Fruit fly (Drosophila melanogaster) whole organism, embryonic: ENCODE measurements around the gene CG13667.

Experiments used
- Ada2b ChIP-seq: fragments of 200-800 bp; sonication (Bioruptor generic); IDR thresholded peaks from 2 replicates; pipeline ENCODE4 v1.3.6; 2022; ENCODE audit warnings: missing biosample characterization, missing genetic modification characterization
- Blimp-1 ChIP-seq: fragments of 200-800 bp; sonication (Bioruptor generic); optimal IDR thresholded peaks from 3 replicates; lab custom pipeline; 2018; ENCODE audit warnings: missing biosample characterization, missing genetic modification characterization, mild to moderate bottlenecking, moderate library complexity, missing genetic modification reagents
- CG12104 ChIP-seq: fragments of 200-800 bp; sonication (Bioruptor generic); optimal IDR thresholded peaks from 3 replicates; lab custom pipeline; 2016; ENCODE audit warnings: missing biosample characterization, missing genetic modification characterization
- CG12236 ChIP-seq: fragments of 200-800 bp; sonication (Bioruptor generic); optimal IDR thresholded peaks from 2 replicates; lab custom pipeline; 2016; ENCODE audit warnings: missing biosample characterization, missing genetic modification characterization
- CG13775 ChIP-seq: fragments of 200-800 bp; sonication (Bioruptor generic); optimal IDR thresholded peaks from 3 replicates; lab custom pipeline; 2017; ENCODE audit warnings: missing biosample characterization, mild to moderate bottlenecking, missing genetic modification characterization
- CG16815 ChIP-seq: fragments of 200-800 bp; sonication (Bioruptor generic); optimal IDR thresholded peaks from 3 replicates; lab custom pipeline; 2017; ENCODE audit warnings: missing biosample characterization, mild to moderate bottlenecking, missing genetic modification characterization
- CG17385 ChIP-seq: fragments of 200-800 bp; sonication (Bioruptor generic); optimal IDR thresholded peaks from 3 replicates; lab custom pipeline; 2018; ENCODE audit warnings: missing biosample characterization, mild to moderate bottlenecking, missing genetic modification characterization
- CG3838 ChIP-seq: fragments of 200-800 bp; sonication (Bioruptor generic); optimal IDR thresholded peaks from 3 replicates; lab custom pipeline; 2016; ENCODE audit warnings: missing biosample characterization, missing genetic modification characterization
- CG3995 ChIP-seq: fragments of 200-800 bp; sonication (Bioruptor generic); optimal IDR thresholded peaks from 3 replicates; lab custom pipeline; 2016; ENCODE audit warnings: missing biosample characterization, missing genetic modification characterization
- CG4282 ChIP-seq: fragments of 200-800 bp; sonication (Bioruptor generic); optimal IDR thresholded peaks from 2 replicates; lab custom pipeline; 2016; ENCODE audit warnings: missing biosample characterization, missing genetic modification characterization
- CG4730 ChIP-seq: fragments of 200-800 bp; sonication (Bioruptor generic); IDR thresholded peaks from 2 replicates; pipeline ENCODE4 v1.3.6; 2022; ENCODE audit warnings: missing biosample characterization, missing genetic modification characterization
- CG4820 ChIP-seq: fragments of 200-800 bp; sonication (Bioruptor generic); optimal IDR thresholded peaks from 3 replicates; lab custom pipeline; 2016; ENCODE audit warnings: missing biosample characterization, missing genetic modification characterization
- CG7372 ChIP-seq: fragments of 200-800 bp; sonication (Bioruptor generic); IDR thresholded peaks from 2 replicates; pipeline ENCODE4 v1.3.6; 2022; ENCODE audit warnings: missing biosample characterization, missing genetic modification characterization
- CG8924 ChIP-seq: fragments of 200-800 bp; optimal IDR thresholded peaks from 3 replicates; lab custom pipeline; 2019; ENCODE audit warnings: missing biosample characterization, mild to moderate bottlenecking, missing genetic modification characterization, moderate library complexity
- Dip3 ChIP-seq: fragments of 200-800 bp; sonication (Bioruptor generic); optimal IDR thresholded peaks from 3 replicates; lab custom pipeline; 2016; ENCODE audit warnings: missing biosample characterization, missing genetic modification characterization
- Drgx ChIP-seq: fragments of 200-800 bp; sonication (Bioruptor generic); IDR thresholded peaks from 2 replicates; pipeline ENCODE4 v1.3.6; 2022; ENCODE audit warnings: missing biosample characterization, missing genetic modification characterization
- Fer3 ChIP-seq: fragments of 200-800 bp; sonication (Bioruptor generic); optimal IDR thresholded peaks from 2 replicates; lab custom pipeline; 2018; ENCODE audit warnings: missing biosample characterization, mild to moderate bottlenecking, missing genetic modification characterization, moderate library complexity
- Gug ChIP-seq: fragments of 200-800 bp; sonication (Bioruptor generic); IDR thresholded peaks from 4 replicates; pipeline ENCODE4 v1.3.6; 2022; ENCODE audit warnings: missing biosample characterization, missing genetic modification characterization
- Hr51 ChIP-seq, 2 experiments: fragments of 200-800 bp; sonication (Bioruptor generic); optimal IDR thresholded peaks; 2 replicates in 1 of 2; 3 replicates in 1 of 2; lab custom pipeline; 2016 to 2018; ENCODE audit warnings: missing biosample characterization in 2 of 2, missing genetic modification characterization in 2 of 2, mild to moderate bottlenecking in 1 of 2, moderate library complexity in 1 of 2
- Mrtf ChIP-seq: fragments of 200-800 bp; sonication (Bioruptor generic); IDR thresholded peaks from 3 replicates; pipeline ENCODE4 v1.3.6; 2022; ENCODE audit warnings: missing biosample characterization, missing genetic modification characterization
- Oli ChIP-seq: fragments of 200-800 bp; sonication (Bioruptor generic); optimal IDR thresholded peaks from 2 replicates; lab custom pipeline; 2018; ENCODE audit warnings: missing biosample characterization, mild to moderate bottlenecking, missing genetic modification characterization, moderate library complexity
- Sox102F ChIP-seq: fragments of 200-800 bp; sonication (Bioruptor generic); optimal IDR thresholded peaks from 2 replicates; lab custom pipeline; 2018; ENCODE audit warnings: missing biosample characterization, mild to moderate bottlenecking, missing genetic modification characterization, moderate library complexity
- Xrp1 ChIP-seq: fragments of 200-800 bp; sonication (Bioruptor generic); IDR thresholded peaks from 2 replicates; pipeline ENCODE4 v1.3.6; 2022; ENCODE audit warnings: missing biosample characterization, missing genetic modification characterization
- amos ChIP-seq: fragments of 200-800 bp; sonication (Bioruptor generic); IDR thresholded peaks from 2 replicates; pipeline ENCODE4 v1.3.6; 2022; ENCODE audit warnings: missing biosample characterization, missing genetic modification characterization; ENCODE audit not compliant: partially characterized antibody
- bab2 ChIP-seq: fragments of 200-800 bp; sonication (Bioruptor generic); optimal IDR thresholded peaks from 2 replicates; lab custom pipeline; 2016; ENCODE audit warnings: missing biosample characterization, missing genetic modification characterization
- bcd ChIP-seq: fragments of 200-800 bp; sonication (Bioruptor generic); optimal IDR thresholded peaks from 2 replicates; lab custom pipeline; 2017; ENCODE audit warnings: missing biosample characterization, mild to moderate bottlenecking, missing genetic modification characterization
- br ChIP-seq: fragments of >200 bp; optimal IDR thresholded peaks from 2 replicates; lab custom pipeline; 2017
- bsh ChIP-seq, 2 experiments: fragments of 200-800 bp; sonication (Bioruptor generic); optimal IDR thresholded peaks; 2 replicates each; lab custom pipeline; 2017 to 2018; ENCODE audit warnings: mild to moderate bottlenecking in 2 of 2, missing biosample characterization in 2 of 2, missing genetic modification characterization in 2 of 2, moderate library complexity in 1 of 2
- caup ChIP-seq: fragments of 200-800 bp; sonication (Bioruptor generic); optimal IDR thresholded peaks from 3 replicates; lab custom pipeline; 2017; ENCODE audit warnings: missing biosample characterization, mild to moderate bottlenecking, missing genetic modification characterization, moderate library complexity; ENCODE audit not compliant: severe bottlenecking
- chinmo ChIP-seq: fragments of 200-800 bp; sonication (Bioruptor generic); IDR thresholded peaks from 4 replicates; pipeline ENCODE4 v1.3.6; 2022; ENCODE audit warnings: missing biosample characterization, missing genetic modification characterization; ENCODE audit not compliant: partially characterized antibody
- corto ChIP-seq: fragments of 200-800 bp; sonication (Bioruptor generic); optimal IDR thresholded peaks from 2 replicates; lab custom pipeline; 2016; ENCODE audit warnings: missing biosample characterization, mild to moderate bottlenecking, missing genetic modification characterization, moderate library complexity
- crol ChIP-seq: fragments of 200-800 bp; sonication (Bioruptor generic); IDR thresholded peaks from 2 replicates; pipeline ENCODE4 v1.3.6; 2022; ENCODE audit warnings: missing biosample characterization, missing genetic modification characterization
- cwo ChIP-seq: fragments of 200-800 bp; sonication (Bioruptor generic); optimal IDR thresholded peaks from 3 replicates; lab custom pipeline; 2017; ENCODE audit warnings: missing biosample characterization, missing genetic modification characterization, mild to moderate bottlenecking, moderate library complexity, missing genetic modification reagents
- dan ChIP-seq: fragments of 200-800 bp; sonication (Bioruptor generic); IDR thresholded peaks from 2 replicates; pipeline ENCODE4 v1.3.6; 2022; ENCODE audit warnings: missing biosample characterization, missing genetic modification characterization
- gce ChIP-seq: fragments of 200-800 bp; sonication (Bioruptor generic); IDR thresholded peaks from 3 replicates; pipeline ENCODE4 v1.3.6; 2022; ENCODE audit warnings: missing biosample characterization, missing genetic modification characterization
- hbn ChIP-seq: fragments of 200-800 bp; sonication (Bioruptor generic); IDR thresholded peaks from 2 replicates; pipeline ENCODE4 v1.3.6; 2022; ENCODE audit warnings: missing biosample characterization, missing genetic modification characterization; ENCODE audit not compliant: partially characterized antibody
- hth ChIP-seq: fragments of >200 bp; optimal IDR thresholded peaks from 2 replicates; lab custom pipeline; 2017; ENCODE audit warnings: inconsistent platforms
- klu ChIP-seq: fragments of 200-800 bp; sonication (Bioruptor generic); IDR thresholded peaks from 2 replicates; pipeline ENCODE4 v1.3.6; 2022; ENCODE audit warnings: missing biosample characterization, missing genetic modification characterization
- lab ChIP-seq: fragments of 200-800 bp; sonication (Bioruptor generic); optimal IDR thresholded peaks from 3 replicates; lab custom pipeline; 2017; ENCODE audit warnings: missing biosample characterization, missing genetic modification characterization, mild to moderate bottlenecking, moderate library complexity, missing genetic modification reagents
- lola ChIP-seq, 3 experiments: fragments of >200 bp in 2 of 3; fragments of 200-800 bp in 1 of 3; sonication (Bioruptor generic) in 1 of 3; optimal IDR thresholded peaks; 2 replicates each; lab custom pipeline; 2017 to 2019; ENCODE audit warnings: missing biosample characterization in 3 of 3, missing genetic modification characterization in 3 of 3, mild to moderate bottlenecking in 1 of 3, moderate library complexity in 1 of 3
- nerfin-1 ChIP-seq: fragments of 200-800 bp; sonication (Bioruptor generic); optimal IDR thresholded peaks from 3 replicates; lab custom pipeline; 2019; ENCODE audit warnings: missing biosample characterization, mild to moderate bottlenecking, missing genetic modification characterization, moderate library complexity
- nom ChIP-seq: fragments of 200-800 bp; sonication (Bioruptor generic); optimal IDR thresholded peaks from 2 replicates; lab custom pipeline; 2017; ENCODE audit warnings: missing biosample characterization, missing genetic modification characterization, mild to moderate bottlenecking, moderate library complexity, missing genetic modification reagents
- org-1 ChIP-seq: fragments of 200-800 bp; sonication (Bioruptor generic); optimal IDR thresholded peaks from 2 replicates; lab custom pipeline; 2017; ENCODE audit warnings: missing biosample characterization, missing genetic modification characterization
- pan ChIP-seq, 4 experiments: fragments of >200 bp in 3 of 4; fragments of 200-800 bp in 1 of 4; sonication (Bioruptor generic) in 1 of 4; optimal IDR thresholded peaks in 3 of 4; IDR thresholded peaks in 1 of 4; 2 replicates each; pipeline versions ENCODE4 v1.3.6 to Lab custom; 2017 to 2022; ENCODE audit warnings: missing biosample characterization in 2 of 4, missing genetic modification characterization in 2 of 4, mixed read lengths in 1 of 4
- sens-2 ChIP-seq: fragments of 200-800 bp; sonication (Bioruptor generic); IDR thresholded peaks from 2 replicates; pipeline ENCODE4 v1.3.6; 2022; ENCODE audit warnings: missing biosample characterization, missing genetic modification characterization
- tll ChIP-seq, 2 experiments: fragments of 200-800 bp in 1 of 2; fragments of >200 bp in 1 of 2; sonication (Bioruptor generic) in 1 of 2; optimal IDR thresholded peaks; 2 replicates each; lab custom pipeline; 2017 to 2019; ENCODE audit warnings: missing biosample characterization in 2 of 2, missing genetic modification characterization in 2 of 2, mild to moderate bottlenecking in 1 of 2, moderate library complexity in 1 of 2
- trh ChIP-seq: fragments of 200-800 bp; sonication (Bioruptor generic); optimal IDR thresholded peaks from 2 replicates; lab custom pipeline; 2016; ENCODE audit warnings: missing biosample characterization, missing genetic modification characterization
- unpg ChIP-seq: fragments of 200-800 bp; sonication (Bioruptor generic); optimal IDR thresholded peaks from 3 replicates; lab custom pipeline; 2018; ENCODE audit warnings: missing biosample characterization, mild to moderate bottlenecking, missing genetic modification characterization, moderate library complexity
- zf30C ChIP-seq: fragments of 200-800 bp; sonication (Bioruptor generic); optimal IDR thresholded peaks from 3 replicates; lab custom pipeline; 2018; ENCODE audit warnings: missing biosample characterization, mild to moderate bottlenecking, missing genetic modification characterization
- zfh1 ChIP-seq: fragments of 200-800 bp; sonication (Bioruptor generic); IDR thresholded peaks from 3 replicates; pipeline ENCODE4 v1.3.6; 2022; ENCODE audit warnings: missing biosample characterization, missing genetic modification characterization

Gene CG13667

dm6 chr3L:8418984-8419383 lies 13.7 kb downstream of the CG13667 start (continued):
- TF ChIP-seq org-1 (GFP tag; lab: Kevin White, UChicago) = peak; percentile 7
- no peak for TF ChIP-seq pan (optimal IDR thresholded peaks at IDR 0.05; lab: Kevin White, UChicago)
- no peak for TF ChIP-seq pan (GFP tag; optimal IDR thresholded peaks at IDR 0.05 in 1 of 2, IDR thresholded peaks at IDR 0.05 in 1 of 2)
- peak; percentile 16 for TF ChIP-seq bcd
- no peak for TF ChIP-seq cwo
- TF ChIP-seq Mrtf (GFP tag; lab: Robert Waterston, UW) = no peak
- TF ChIP-seq CG3838 (GFP tag; lab: Kevin White, UChicago) = no peak
- no peak for TF ChIP-seq lola (GFP tag; optimal IDR thresholded peaks at IDR 0.05; lab: Kevin White, UChicago)
- peak; percentile 12 for TF ChIP-seq CG4820
- TF ChIP-seq CG17385 (GFP tag; lab: Kevin White, UChicago) = no peak
- peak; percentile 16 for TF ChIP-seq Oli (tag; lab: Kevin White, UChicago)
- no peak for TF ChIP-seq CG4282 (GFP tag; lab: Kevin White, UChicago)
- no peak for TF ChIP-seq sens-2 (GFP tag; lab: Robert Waterston, UW)
- no peak for TF ChIP-seq crol (GFP tag; lab: Robert Waterston, UW)
- TF ChIP-seq Fer3 (tag; lab: Kevin White, UChicago) = no peak
- no peak for TF ChIP-seq nerfin-1 (tag; lab: Kevin White, UChicago)
- TF ChIP-seq amos (GFP tag; lab: Robert Waterston, UW) = no peak
- TF ChIP-seq CG12236 (GFP tag; lab: Kevin White, UChicago) = no peak
- TF ChIP-seq CG16815 (GFP tag; lab: Kevin White, UChicago) = no peak
- TF ChIP-seq trh (GFP tag; lab: Kevin White, UChicago) = no peak
- TF ChIP-seq CG8924 = no peak
- no peak for TF ChIP-seq dan (GFP tag; lab: Robert Waterston, UW)
- peak; percentile 93 for TF ChIP-seq Drgx (GFP tag; lab: Robert Waterston, UW)
- TF ChIP-seq CG3995 (GFP tag; lab: Kevin White, UChicago) = no peak
- peak; percentile 53 for TF ChIP-seq Sox102F (GFP tag; lab: Kevin White, UChicago)
- TF ChIP-seq chinmo (GFP tag; lab: Robert Waterston, UW) = no peak
- peak; percentile 35; the same call in 1 of the 4 replicates for TF ChIP-seq Gug (GFP tag; lab: Robert Waterston, UW)
- TF ChIP-seq Hr51 (GFP tag; optimal IDR thresholded peaks at IDR 0.05; lab: Kevin White, UChicago) = no peak
- TF ChIP-seq gce (GFP tag; lab: Robert Waterston, UW) = no peak
- no peak for TF ChIP-seq CG13775 (GFP tag; lab: Kevin White, UChicago)
- TF ChIP-seq br (lab: Kevin White, UChicago) = no peak
- peak; percentile 34; the same call in 1 of the 2 replicates for TF ChIP-seq Xrp1 (GFP tag; lab: Robert Waterston, UW)
- TF ChIP-seq hbn (GFP tag; lab: Robert Waterston, UW) = no peak
- no peak for TF ChIP-seq CG12104 (GFP tag; lab: Kevin White, UChicago)
- no peak for TF ChIP-seq CG7372 (GFP tag; lab: Robert Waterston, UW)
- TF ChIP-seq nom (GFP tag; lab: Kevin White, UChicago) = no peak
- no peak for TF ChIP-seq zf30C (GFP tag; lab: Kevin White, UChicago)
- no peak for TF ChIP-seq lab
- no peak for TF ChIP-seq corto (GFP tag; lab: Kevin White, UChicago)
- TF ChIP-seq Ada2b = no peak
- TF ChIP-seq Blimp-1 (GFP tag; lab: Kevin White, UChicago) = peak; percentile 47
- TF ChIP-seq klu (GFP tag; lab: Robert Waterston, UW) = no peak
- peak; percentile 33 for TF ChIP-seq bab2 (GFP tag; lab: Kevin White, UChicago)
- peak; percentile 64; the same call in 1 of the 3 replicates for TF ChIP-seq zfh1 (GFP tag; lab: Robert Waterston, UW)
- TF ChIP-seq CG4730 = no peak
- TF ChIP-seq caup (GFP tag; lab: Kevin White, UChicago) = no peak
- peak; percentile 43 to 62 for TF ChIP-seq bsh (GFP tag; optimal IDR thresholded peaks at IDR 0.05; lab: Kevin White, UChicago)
- TF ChIP-seq hth = no peak
- TF ChIP-seq Dip3 (GFP tag; lab: Kevin White, UChicago) = no peak
- no peak for TF ChIP-seq tll (GFP tag; optimal IDR thresholded peaks at IDR 0.05; lab: Kevin White, UChicago)
- no peak for TF ChIP-seq unpg (GFP tag; lab: Kevin White, UChicago)
